Worm (Caenorhabditis elegans) whole organism, L2 larva: ENCODE results near the gene K07C11.7.

Source experiments
- ama-1 ChIP-seq: fragments of 150-350 bp; optimal IDR thresholded peaks from 2 replicates; lab custom pipeline; 2018; ENCODE audit warnings: inconsistent platforms
- ceh-82 ChIP-seq: fragments of 150-350 bp; optimal IDR thresholded peaks from 2 replicates; lab custom pipeline; 2014; ENCODE audit warnings: missing biosample characterization, missing genetic modification characterization
- elt-3 ChIP-seq: sonication (generic microtip); optimal IDR thresholded peaks from 2 replicates; lab custom pipeline; 2017; ENCODE audit warnings: missing biosample characterization, missing genetic modification characterization
- lin-11 ChIP-seq: fragments of 150-350 bp; sonication (generic microtip); optimal IDR thresholded peaks from 2 replicates; lab custom pipeline; 2014; ENCODE audit warnings: missing biosample characterization, missing genetic modification characterization, inconsistent platforms, mixed read lengths
- mab-5 ChIP-seq: fragments of 150-350 bp; optimal IDR thresholded peaks from 2 replicates; lab custom pipeline; 2014; ENCODE audit warnings: missing biosample characterization, missing genetic modification characterization
- nhr-11 ChIP-seq: fragments of 150-350 bp; optimal IDR thresholded peaks from 2 replicates; lab custom pipeline; 2014; ENCODE audit warnings: missing biosample characterization, missing genetic modification characterization
- nhr-237 ChIP-seq: fragments of 150-350 bp; optimal IDR thresholded peaks from 2 replicates; lab custom pipeline; 2014; ENCODE audit warnings: missing biosample characterization, missing genetic modification characterization
- nhr-25 ChIP-seq: fragments of 150-350 bp; sonication (generic microtip); optimal IDR thresholded peaks from 3 replicates; lab custom pipeline; 2014; ENCODE audit warnings: missing biosample characterization, missing genetic modification characterization
- skn-1 ChIP-seq: sonication (generic microtip); optimal IDR thresholded peaks from 2 replicates; lab custom pipeline; 2017; ENCODE audit warnings: missing biosample characterization, missing genetic modification characterization
- unc-62 ChIP-seq: fragments of 150-350 bp; optimal IDR thresholded peaks from 2 replicates; lab custom pipeline; 2014; ENCODE audit warnings: missing biosample characterization, missing genetic modification reagents, missing genetic modification characterization

- TF ChIP-seq nhr-25 (tag; lab: Kevin White, UChicago) (no peak), ceh-82 (no peak), unc-62 (GFP tag; lab: Kevin White, UChicago) (no peak), mab-5 (tag; lab: Kevin White, UChicago) (no peak), lin-11 (tag; lab: Kevin White, UChicago) (no peak), skn-1 (tag; lab: Kevin White, UChicago) (no peak), nhr-237 (tag; lab: Kevin White, UChicago) (no peak), ama-1 (lab: Kevin White, UChicago) (no peak), elt-3 (tag; lab: Kevin White, UChicago) (no peak), nhr-11 (tag; lab: Kevin White, UChicago) (no peak)
Measured at ce11 chrV:8183384-8183783, 30.4 kb downstream of the K07C11.7 start, which contains the start of gene srp-8.
